Fruit fly (Drosophila melanogaster): ENCODE results near the gene CG13978.

- TF ChIP-seq psq (optimal IDR thresholded peaks at IDR 0.05) = no peak
- TF ChIP-seq usp (GFP tag; optimal IDR thresholded peaks at IDR 0.05) = no peak
- TF ChIP-seq Dll (optimal IDR thresholded peaks at IDR 0.05) = no peak
- TF ChIP-seq pan (optimal IDR thresholded peaks at IDR 0.05) = no peak
These were observed 23.4 kb upstream of the CG13978 start, which contains the start of gene CG44290 for dm6 chr3R:27440628-27441027.

Measured in whole organism.